Worm (Caenorhabditis elegans) whole organism, L4/young adult: Measurements from ENCODE around the gene C44H4.4.
"Not testable (repeated sequence)": the region's sequence is repeated elsewhere in the genome, so short reads cannot be mapped to it uniquely, and the experiment has no call there.

Source experiments
- dao-5 ChIP-seq: sonication (generic microtip); optimal IDR thresholded peaks from 2 replicates; lab custom pipeline; 2016; ENCODE audit warnings: missing genotype, missing genetic modification characterization, moderate library complexity, missing compliant biosample characterization
- him-1 ChIP-seq: sonication (generic microtip); optimal IDR thresholded peaks from 2 replicates; lab custom pipeline; 2016; ENCODE audit warnings: missing genotype, missing genetic modification reagents, missing genetic modification characterization, missing compliant biosample characterization

DNA sequence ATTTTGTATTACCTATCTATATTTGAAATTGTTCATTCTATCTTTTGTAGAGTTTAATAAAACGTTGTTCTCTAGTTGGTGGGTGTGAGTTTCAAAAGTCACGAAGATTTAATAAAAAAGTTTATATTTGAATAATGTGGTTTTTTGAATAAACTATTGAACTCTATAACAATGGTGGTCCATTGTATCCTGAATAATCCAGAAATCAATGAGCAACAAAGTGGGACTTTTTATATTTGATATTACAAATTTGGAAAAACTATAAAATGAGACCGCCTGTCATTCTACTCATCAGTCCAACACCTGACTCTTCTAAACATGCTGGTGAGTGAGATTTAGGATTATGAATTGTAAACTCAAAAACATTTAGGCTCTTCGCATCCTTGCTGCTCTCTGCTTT, 60.5 kb downstream of the C44H4.4 start, which contains the start of gene nspc-19:
- TF ChIP-seq him-1 (tag; lab: Kevin White, UChicago); dao-5: not testable (repeated sequence)
